Fruit fly (Drosophila melanogaster) whole organism, embryonic: ENCODE measurements around the gene CG31231.

Experiments
- abd-A ChIP-seq: fragments of 200-800 bp; sonication (Bioruptor generic); optimal IDR thresholded peaks from 3 replicates; lab custom pipeline; 2019; ENCODE audit warnings: missing biosample characterization, mild to moderate bottlenecking, missing genetic modification characterization, moderate library complexity
- sd ChIP-seq: fragments of 200-800 bp; sonication (Bioruptor generic); optimal IDR thresholded peaks from 3 replicates; lab custom pipeline; 2018; ENCODE audit warnings: missing biosample characterization, mild to moderate bottlenecking, missing genetic modification characterization, moderate library complexity

DNA sequence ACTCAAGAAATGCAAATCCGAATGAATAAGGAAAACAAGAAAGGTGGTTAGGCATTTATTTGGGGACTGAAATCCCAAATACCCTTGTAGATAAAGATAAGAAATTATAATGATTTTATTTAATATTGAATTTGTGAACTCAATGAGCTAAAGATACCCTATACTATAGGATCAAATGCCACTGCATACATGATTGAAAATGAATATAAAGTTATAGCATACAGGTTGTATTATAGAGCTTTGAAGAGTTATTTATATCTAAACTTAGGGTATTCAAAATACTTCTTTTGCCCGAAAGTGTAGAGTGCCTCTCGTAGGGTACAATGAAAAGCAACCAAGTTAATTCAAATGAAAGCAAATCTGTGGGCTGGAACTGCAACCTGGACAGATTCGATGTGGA lies 49.2 kb upstream of the CG31231 start:
- TF ChIP-seq sd (no peak), abd-A (no peak)
